Worm (Caenorhabditis elegans) whole organism, L4/young adult: ENCODE data around the gene lgc-1.

Experiments
- W03F9.2 ChIP-seq: fragments of 150-350 bp; optimal IDR thresholded peaks from 2 replicates; lab custom pipeline; 2014; ENCODE audit warnings: missing biosample characterization, missing genetic modification characterization
- him-1 ChIP-seq: sonication (generic microtip); optimal IDR thresholded peaks from 2 replicates; lab custom pipeline; 2016; ENCODE audit warnings: missing genotype, missing genetic modification reagents, missing genetic modification characterization, missing compliant biosample characterization

ce11 chrV:4152200-4152599 lies 17.4 kb downstream of the lgc-1 start, which contains the start of gene Y45G5AM.6:
- TF ChIP-seq him-1 (tag; lab: Kevin White, UChicago) (no peak), W03F9.2 (tag; lab: Kevin White, UChicago) (no peak)
